Worm (Caenorhabditis elegans) whole organism, L3 larva: Measurements from ENCODE around the gene F54H12.2.

Source experiments
- R02D3.7 ChIP-seq: fragments of 150-350 bp; optimal IDR thresholded peaks from 2 replicates; lab custom pipeline; 2014; ENCODE audit warnings: missing biosample characterization, missing genetic modification characterization
- ama-1 ChIP-seq: fragments of 150-350 bp; optimal IDR thresholded peaks from 2 replicates; lab custom pipeline; 2018
- fos-1 ChIP-seq: fragments of 150-350 bp; optimal IDR thresholded peaks from 2 replicates; lab custom pipeline; 2014; ENCODE audit warnings: missing biosample characterization, missing genetic modification characterization
- jun-1 ChIP-seq: fragments of 150-350 bp; optimal IDR thresholded peaks from 2 replicates; lab custom pipeline; 2014; ENCODE audit warnings: missing biosample characterization, missing genetic modification reagents, missing genetic modification characterization
- mdl-1 ChIP-seq: fragments of 150-350 bp; optimal IDR thresholded peaks from 2 replicates; lab custom pipeline; 2014; ENCODE audit warnings: missing biosample characterization, missing genetic modification characterization
- nhr-76 ChIP-seq: fragments of 150-350 bp; sonication (generic microtip); optimal IDR thresholded peaks from 5 replicates; lab custom pipeline; 2014; ENCODE audit warnings: missing biosample characterization, missing genetic modification characterization
- pha-4 ChIP-seq: fragments of 150-350 bp; optimal IDR thresholded peaks from 2 replicates; lab custom pipeline; 2014; ENCODE audit warnings: missing biosample characterization, missing genetic modification reagents, missing genetic modification characterization
- sea-2 ChIP-seq: fragments of 150-350 bp; sonication (generic microtip); optimal IDR thresholded peaks from 4 replicates; lab custom pipeline; 2014; ENCODE audit warnings: missing biosample characterization, missing genetic modification reagents, missing genetic modification characterization
- skn-1 ChIP-seq: fragments of 150-350 bp; optimal IDR thresholded peaks from 2 replicates; lab custom pipeline; 2014; ENCODE audit warnings: missing biosample characterization, missing genetic modification characterization
- tbx-2 ChIP-seq: sonication (generic microtip); optimal IDR thresholded peaks from 2 replicates; lab custom pipeline; 2016; ENCODE audit warnings: mild to moderate bottlenecking, missing genetic modification characterization, missing compliant biosample characterization
- unc-39 ChIP-seq: sonication (generic microtip); optimal IDR thresholded peaks from 4 replicates; lab custom pipeline; 2017; ENCODE audit warnings: missing biosample characterization, missing genetic modification characterization
- ztf-4 ChIP-seq: fragments of 150-350 bp; optimal IDR thresholded peaks from 2 replicates; lab custom pipeline; 2014; ENCODE audit warnings: missing biosample characterization, missing genetic modification characterization

DNA sequence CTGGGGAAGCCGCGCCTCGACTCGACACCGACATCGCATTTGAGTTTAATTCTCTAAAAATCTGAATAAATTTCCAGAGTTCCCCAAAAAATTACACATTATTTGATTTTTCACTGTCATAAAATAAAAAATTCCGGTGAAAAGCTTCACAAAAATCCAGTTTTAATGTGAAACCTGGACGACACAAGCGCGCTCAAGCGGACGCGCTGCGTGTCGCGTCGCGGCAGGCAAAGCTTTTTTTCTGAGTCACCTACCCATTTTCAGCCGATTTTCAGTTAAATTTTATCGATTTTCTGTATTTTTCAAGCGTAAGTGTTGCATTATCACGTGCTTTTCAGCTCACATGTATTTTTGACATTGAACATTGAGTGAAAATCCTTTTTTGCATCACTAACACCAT lies 45.4 kb downstream of the F54H12.2 start, which contains the start of gene cit-1.1:
- TF ChIP-seq sea-2 (GFP tag; lab: Kevin White, UChicago), result no peak
- no peak for TF ChIP-seq unc-39 (tag; lab: Kevin White, UChicago)
- no peak for TF ChIP-seq mdl-1 (tag; lab: Kevin White, UChicago)
- TF ChIP-seq ama-1 (lab: Kevin White, UChicago), result no peak
- TF ChIP-seq pha-4 (tag; lab: Kevin White, UChicago), result peak; percentile 11
- TF ChIP-seq fos-1, result no peak
- no peak for TF ChIP-seq R02D3.7 (tag; lab: Kevin White, UChicago)
- no peak for TF ChIP-seq ztf-4
- TF ChIP-seq jun-1 (tag; lab: Kevin White, UChicago), result no peak
- no peak for TF ChIP-seq nhr-76 (tag; lab: Kevin White, UChicago)
- no peak for TF ChIP-seq tbx-2 (tag; lab: Kevin White, UChicago)
- no peak for TF ChIP-seq skn-1 (tag; lab: Kevin White, UChicago)
